Fruit fly (Drosophila melanogaster): Measurements from ENCODE around the gene CG34148.

dm6 chr3R:21886861-21887587, 8.5 kb upstream of the CG34148 start, which contains the start of the genes CG6678 and dnd:
- no peak for TF ChIP-seq cnc (optimal IDR thresholded peaks at IDR 0.05)
- TF ChIP-seq tj (GFP tag; optimal IDR thresholded peaks at IDR 0.05): no peak
- TF ChIP-seq Mnt (GFP tag; optimal IDR thresholded peaks at IDR 0.05): peak; percentile 20
